Fruit fly (Drosophila melanogaster) whole organism, wandering third instar larva: Measurements from ENCODE around the gene TwdlX.

ENCODE experiments used
- CrebA ChIP-seq: fragments of 200-800 bp; sonication (Bioruptor generic); optimal IDR thresholded peaks from 2 replicates; lab custom pipeline; 2016; ENCODE audit warnings: missing biosample characterization, mild to moderate bottlenecking, missing genetic modification characterization, borderline replicate concordance
- Dfd ChIP-seq: fragments of >200 bp; optimal IDR thresholded peaks from 2 replicates; lab custom pipeline; 2017; ENCODE audit warnings: missing biosample characterization, missing genetic modification characterization
- Dif ChIP-seq: fragments of 200-275, 200-300 bp; sonication (Bioruptor generic); optimal IDR thresholded peaks from 2 replicates; lab custom pipeline; 2018; ENCODE audit warnings: missing biosample characterization, missing genetic modification characterization; ENCODE audit not compliant: partially characterized antibody
- Hr78 ChIP-seq: fragments of >200 bp; optimal IDR thresholded peaks from 2 replicates; lab custom pipeline; 2017; ENCODE audit warnings: missing biosample characterization, missing genetic modification characterization
- Jra ChIP-seq: sonication (Bioruptor generic); optimal IDR thresholded peaks from 2 replicates; lab custom pipeline; 2016; ENCODE audit warnings: missing biosample characterization, missing genetic modification characterization
- Myc ChIP-seq: fragments of >200 bp; optimal IDR thresholded peaks from 2 replicates; lab custom pipeline; 2017
- br ChIP-seq: fragments of 200-800 bp; sonication (Bioruptor generic); optimal IDR thresholded peaks from 2 replicates; lab custom pipeline; 2016; ENCODE audit warnings: missing biosample characterization, missing genetic modification characterization
- brk ChIP-seq: fragments of 200-800 bp; sonication (Bioruptor generic); optimal IDR thresholded peaks from 2 replicates; lab custom pipeline; 2016; ENCODE audit warnings: missing biosample characterization, mild to moderate bottlenecking, missing genetic modification characterization
- h ChIP-seq: fragments of 200-800 bp; sonication (Bioruptor generic); optimal IDR thresholded peaks from 3 replicates; lab custom pipeline; 2016; ENCODE audit warnings: missing biosample characterization, mild to moderate bottlenecking, missing genetic modification characterization
- pan ChIP-seq: fragments of >200 bp; optimal IDR thresholded peaks from 2 replicates; lab custom pipeline; 2017
- tai ChIP-seq: sonication (Bioruptor generic); optimal IDR thresholded peaks from 2 replicates; lab custom pipeline; 2016; ENCODE audit warnings: missing biosample characterization, missing genetic modification characterization
- usp ChIP-seq: fragments of >200 bp; optimal IDR thresholded peaks from 2 replicates; lab custom pipeline; 2017; ENCODE audit warnings: missing biosample characterization, missing genetic modification characterization

dm6 chrX:16751579-16752156, 20.8 kb downstream of the TwdlX start, which contains the start of gene goe:
- TF ChIP-seq CrebA (no peak), brk (GFP tag; lab: Kevin White, UChicago) (peak; percentile 54), usp (no peak), Jra (GFP tag; lab: Kevin White, UChicago) (peak; percentile 82), Hr78 (no peak), Dif (GFP tag; lab: Kevin White, UChicago) (no peak), Myc (lab: Kevin White, UChicago) (no peak), h (GFP tag; lab: Kevin White, UChicago) (peak; percentile 68), Dfd (GFP tag; lab: Kevin White, UChicago) (no peak), tai (peak; percentile 68), br (GFP tag; lab: Kevin White, UChicago) (peak; percentile 81), pan (no peak)
